Comparison of ENCODE assay signal across 1 fruit fly cellular context in the genomic region with DNA sequence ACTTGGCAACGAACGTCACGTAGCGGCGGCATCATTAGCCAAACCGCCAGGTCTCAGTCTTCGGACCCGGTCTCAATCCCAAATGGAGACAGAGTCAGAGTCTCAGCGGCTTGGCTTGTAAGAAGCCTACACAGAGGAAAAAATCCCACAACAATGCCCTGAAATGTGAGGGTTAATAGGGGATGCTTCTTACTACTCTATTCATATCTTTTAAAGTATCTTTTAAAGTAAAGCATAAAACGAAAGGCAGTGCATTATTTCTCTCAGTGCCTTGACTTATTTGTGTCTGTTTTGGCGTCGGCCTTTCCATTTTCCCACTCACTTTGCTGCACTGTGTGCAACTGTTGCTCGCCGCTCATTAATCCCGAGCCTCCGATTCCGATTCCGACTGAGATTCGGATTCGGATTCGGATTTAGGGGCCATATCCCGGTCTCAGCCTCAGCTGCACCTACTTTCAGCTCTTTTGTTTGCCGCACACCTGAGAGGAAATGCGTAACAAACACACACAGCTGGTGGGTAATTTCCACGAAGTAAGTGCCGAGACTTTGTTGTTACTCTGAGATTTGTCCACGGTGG.
TF ChIP-seq lines count a peak whose summit lies in the region.

No protein-coding gene starts in this region.

TF ChIP-seq in whole organism, embryonic, 481 proteins besides CTCF, POLR2A, EP300 and RAD21 (continued from another document):
- peak; percentile 30 for TF ChIP-seq CG9876 (GFP tag; optimal IDR thresholded peaks at IDR 0.05; lab: Kevin White, UChicago)
- peak; percentile 73 for TF ChIP-seq tap (tag; optimal IDR thresholded peaks at IDR 0.05; lab: Kevin White, UChicago)
- peak; percentile 86 for TF ChIP-seq CG8924 (tag; optimal IDR thresholded peaks at IDR 0.05; lab: Kevin White, UChicago)
- TF ChIP-seq jumu (GFP tag; optimal IDR thresholded peaks at IDR 0.05; lab: Kevin White, UChicago) = peak; percentile 79
- TF ChIP-seq CG18476 (GFP tag; optimal IDR thresholded peaks at IDR 0.05; lab: Kevin White, UChicago) = peak; percentile 73
- peak; percentile 81 for TF ChIP-seq CG7556 (GFP tag; optimal IDR thresholded peaks at IDR 0.05; lab: Kevin White, UChicago)
- TF ChIP-seq ems (GFP tag; optimal IDR thresholded peaks at IDR 0.05; lab: Kevin White, UChicago) = peak; percentile 76
- peak; percentile 87 for TF ChIP-seq CG18262 (tag; optimal IDR thresholded peaks at IDR 0.05; lab: Kevin White, UChicago)
- TF ChIP-seq lola (GFP tag; optimal IDR thresholded peaks at IDR 0.05; lab: Kevin White, UChicago) = peak in 1 of 3 experiments; percentile 82
- no peak for TF ChIP-seq zen2 (GFP tag; IDR thresholded peaks at IDR 0.05; lab: Robert Waterston, UW; ENCODE audit: partially characterized antibody)
- peak; percentile 78 for TF ChIP-seq CG13424 (tag; optimal IDR thresholded peaks at IDR 0.05; lab: Kevin White, UChicago)
- peak; percentile 62 for TF ChIP-seq tio (GFP tag; optimal IDR thresholded peaks at IDR 0.05; lab: Kevin White, UChicago)
- TF ChIP-seq CG9817 (tag; optimal IDR thresholded peaks at IDR 0.05; lab: Kevin White, UChicago) = peak; percentile 50
- TF ChIP-seq wdn (GFP tag; IDR thresholded peaks at IDR 0.05; lab: Robert Waterston, UW) = peak; percentile 29; the same call in 1 of the 2 replicates
- no peak for TF ChIP-seq Tbp (GFP tag; optimal IDR thresholded peaks at IDR 0.05; lab: Kevin White, UChicago)
- peak; percentile 58 for TF ChIP-seq da (GFP tag; optimal IDR thresholded peaks at IDR 0.05; lab: Kevin White, UChicago)
- peak; percentile 54; the same call in 1 of the 2 replicates for TF ChIP-seq gsb (GFP tag; IDR thresholded peaks at IDR 0.05; lab: Robert Waterston, UW)
- TF ChIP-seq Fer2 (tag; optimal IDR thresholded peaks at IDR 0.05; lab: Kevin White, UChicago) = no peak
- peak; percentile 86 for TF ChIP-seq Rx (GFP tag; IDR thresholded peaks at IDR 0.05; lab: Robert Waterston, UW)
- TF ChIP-seq sisA (GFP tag; IDR thresholded peaks at IDR 0.05; lab: Robert Waterston, UW) = peak; percentile 90
- TF ChIP-seq Ets97D (GFP tag; optimal IDR thresholded peaks at IDR 0.05; lab: Kevin White, UChicago) = peak; percentile 52
- peak; percentile 56 for TF ChIP-seq CG11723 (GFP tag; optimal IDR thresholded peaks at IDR 0.05; lab: Kevin White, UChicago)
- TF ChIP-seq dmrt99B (tag; optimal IDR thresholded peaks at IDR 0.05; lab: Kevin White, UChicago) = peak; percentile 86
- TF ChIP-seq ab (GFP tag; optimal IDR thresholded peaks at IDR 0.05; lab: Kevin White, UChicago) = peak; percentile 83
- peak; percentile 74 for TF ChIP-seq lilli (GFP tag; optimal IDR thresholded peaks at IDR 0.05; lab: Kevin White, UChicago)
- no peak for TF ChIP-seq ash1 (GFP tag; optimal IDR thresholded peaks at IDR 0.05; lab: Kevin White, UChicago)
- peak; percentile 58; the same call in 1 of the 2 replicates for TF ChIP-seq Doc2 (GFP tag; IDR thresholded peaks at IDR 0.05; lab: Robert Waterston, UW)
- peak; percentile 49 for TF ChIP-seq Meics (GFP tag; optimal IDR thresholded peaks at IDR 0.05; lab: Kevin White, UChicago)
- TF ChIP-seq Xrp1 (GFP tag; IDR thresholded peaks at IDR 0.05; lab: Robert Waterston, UW) = peak; percentile 93
- TF ChIP-seq hb (GFP tag; IDR thresholded peaks at IDR 0.05; lab: Robert Waterston, UW; ENCODE audit: partially characterized antibody) = no peak
- no peak for TF ChIP-seq slou (GFP tag; optimal IDR thresholded peaks at IDR 0.05; lab: Kevin White, UChicago)
- peak; percentile 53 for TF ChIP-seq CG8290 (GFP tag; optimal IDR thresholded peaks at IDR 0.05; lab: Kevin White, UChicago)
- TF ChIP-seq CG8290 (tag; optimal IDR thresholded peaks at IDR 0.05; lab: Kevin White, UChicago) = peak; percentile 8 to 79
- TF ChIP-seq CG17802 (tag; optimal IDR thresholded peaks at IDR 0.05; lab: Kevin White, UChicago) = peak; percentile 58
- TF ChIP-seq cg (GFP tag; optimal IDR thresholded peaks at IDR 0.05; lab: Kevin White, UChicago) = no peak
- peak; percentile 97 for TF ChIP-seq Med (GFP tag; lab: Kevin White, UChicago)
- peak; percentile 70 for TF ChIP-seq Abd-B (GFP tag; optimal IDR thresholded peaks at IDR 0.05; lab: Kevin White, UChicago)
- peak; percentile 87 for TF ChIP-seq CG17359 (tag; optimal IDR thresholded peaks at IDR 0.05; lab: Kevin White, UChicago)
- TF ChIP-seq fd102C (GFP tag; optimal IDR thresholded peaks at IDR 0.05; lab: Kevin White, UChicago) = peak; percentile 67
- TF ChIP-seq bsh (GFP tag; optimal IDR thresholded peaks at IDR 0.05; lab: Kevin White, UChicago) = peak; percentile 79 to 91
- TF ChIP-seq jigr1 (GFP tag; IDR thresholded peaks at IDR 0.05; lab: Robert Waterston, UW) = peak; percentile 66; the same call in 2 of the 3 replicates
- TF ChIP-seq CG7786 (GFP tag; optimal IDR thresholded peaks at IDR 0.05; lab: Kevin White, UChicago) = peak; percentile 62
- peak; percentile 25 for TF ChIP-seq CG15514 (GFP tag; optimal IDR thresholded peaks at IDR 0.05; lab: Kevin White, UChicago)
- TF ChIP-seq pita (GFP tag; optimal IDR thresholded peaks at IDR 0.05; lab: Kevin White, UChicago) = no peak
- TF ChIP-seq CG3726 (GFP tag; IDR thresholded peaks at IDR 0.05; lab: Robert Waterston, UW) = peak; percentile 88; the same call in 2 of the 3 replicates
- peak; percentile 43 for TF ChIP-seq CG12299 (tag; optimal IDR thresholded peaks at IDR 0.05; lab: Kevin White, UChicago)
- TF ChIP-seq slp2 (GFP tag; optimal IDR thresholded peaks at IDR 0.05; lab: Kevin White, UChicago) = peak; percentile 83
- peak; percentile 82 for TF ChIP-seq unpg (GFP tag; optimal IDR thresholded peaks at IDR 0.05; lab: Kevin White, UChicago)
- peak; percentile 59; the same call in 1 of the 2 replicates for TF ChIP-seq CG17612 (GFP tag; IDR thresholded peaks at IDR 0.05; lab: Robert Waterston, UW)
- TF ChIP-seq Aef1 (GFP tag; IDR thresholded peaks at IDR 0.05; lab: Robert Waterston, UW) = peak; percentile 79
- TF ChIP-seq CG3995 (GFP tag; optimal IDR thresholded peaks at IDR 0.05; lab: Kevin White, UChicago) = no peak
- TF ChIP-seq CG32532 (GFP tag; IDR thresholded peaks at IDR 0.05; lab: Robert Waterston, UW) = peak; percentile 63; the same call in 1 of the 2 replicates
- TF ChIP-seq CG11695 (GFP tag; IDR thresholded peaks at IDR 0.05; lab: Robert Waterston, UW) = peak; percentile 76
- no peak for TF ChIP-seq CG6765 (GFP tag; optimal IDR thresholded peaks at IDR 0.05; lab: Kevin White, UChicago)
- peak; percentile 22 for TF ChIP-seq CG12744 (GFP tag; optimal IDR thresholded peaks at IDR 0.05; lab: Kevin White, UChicago)
- peak; percentile 67 for TF ChIP-seq NK7.1 (GFP tag; optimal IDR thresholded peaks at IDR 0.05; lab: Kevin White, UChicago)
- TF ChIP-seq CG11560 (tag; IDR thresholded peaks at IDR 0.05; lab: Robert Waterston, UW) = peak; percentile 45; the same call in 1 of the 3 replicates
- TF ChIP-seq Hr51 (GFP tag; optimal IDR thresholded peaks at IDR 0.05; lab: Kevin White, UChicago) = peak; percentile 24 to 78
